Fruit fly (Drosophila melanogaster) whole organism, adult: ENCODE data around the gene CG46508.
"Not testable (repeated sequence)": the region's sequence is repeated elsewhere in the genome, so short reads cannot be mapped to it uniquely, and the experiment has no call there.

Experiments used
- Crg-1 ChIP-seq: fragments of 200-800 bp; sonication (Bioruptor generic); optimal IDR thresholded peaks from 2 replicates; lab custom pipeline; 2016; ENCODE audit warnings: missing biosample characterization, missing genetic modification characterization
- bab1 ChIP-seq: fragments of 200-800 bp; sonication (Bioruptor generic); optimal IDR thresholded peaks from 3 replicates; lab custom pipeline; 2019; ENCODE audit warnings: missing biosample characterization, mild to moderate bottlenecking, missing genetic modification characterization, moderate library complexity
- cnc ChIP-seq, 2 experiments: fragments of >200 bp; optimal IDR thresholded peaks; 2 replicates each; lab custom pipeline; 2017
- kay ChIP-seq: fragments of 200-800 bp; sonication (Bioruptor generic); peaks from one replicate; lab custom pipeline; 2016; ENCODE audit warnings: missing biosample characterization, missing genetic modification characterization, borderline replicate concordance
- ovo ChIP-seq: fragments of 200-800 bp; sonication (Bioruptor generic); optimal IDR thresholded peaks from 2 replicates; lab custom pipeline; 2016; ENCODE audit warnings: missing biosample characterization, missing genetic modification characterization
- tj ChIP-seq: fragments of 200-800 bp; sonication (Bioruptor generic); optimal IDR thresholded peaks from 3 replicates; lab custom pipeline; 2017; ENCODE audit warnings: missing biosample characterization, mild to moderate bottlenecking, missing genetic modification characterization, moderate library complexity
- toe ChIP-seq: fragments of 200-800 bp; sonication (Bioruptor generic); optimal IDR thresholded peaks from 2 replicates; lab custom pipeline; 2016; ENCODE audit warnings: missing biosample characterization, missing genetic modification characterization

DNA sequence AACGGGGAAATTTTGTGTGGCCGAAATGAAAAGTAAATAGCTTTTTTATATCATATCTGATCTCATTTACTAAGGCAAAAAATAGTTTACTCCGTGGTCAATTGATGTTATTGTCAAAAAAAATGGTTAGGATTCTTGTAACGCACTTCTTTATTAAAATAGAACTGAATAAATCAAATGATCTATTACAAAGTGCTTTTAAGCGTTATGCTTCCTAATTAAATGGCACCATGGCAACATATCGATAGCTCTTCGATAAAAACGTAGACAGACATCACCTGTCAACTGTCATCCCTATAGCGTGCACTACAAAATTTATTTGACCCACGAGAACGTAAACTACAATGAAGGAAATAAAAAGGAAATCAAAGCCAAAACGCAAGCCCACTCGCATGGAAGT lies 24.5 kb downstream of the CG46508 start, which contains the start of gene CG46513:
- TF ChIP-seq ovo (GFP tag; lab: Kevin White, UChicago); toe (GFP tag; lab: Kevin White, UChicago); Crg-1; kay; cnc (optimal IDR thresholded peaks at IDR 0.05; lab: Kevin White, UChicago); bab1 (GFP tag; lab: Kevin White, UChicago); tj (GFP tag; lab: Kevin White, UChicago): not testable (repeated sequence)
